Fruit fly (Drosophila melanogaster) whole organism, embryonic: ENCODE data around the gene SoxN.
A peak's percentile ranks its signal among the peaks of the same experiment; 100 is the strongest.

Experiments used
- ATbp ChIP-seq: fragments of 200-800 bp; sonication (Bioruptor generic); optimal IDR thresholded peaks from 2 replicates; lab custom pipeline; 2017; ENCODE audit warnings: missing biosample characterization, mild to moderate bottlenecking, missing genetic modification characterization, missing genetic modification reagents
- CG10209 ChIP-seq: fragments of 200-800 bp; sonication (Bioruptor generic); optimal IDR thresholded peaks from 3 replicates; lab custom pipeline; 2017; ENCODE audit warnings: missing biosample characterization, mild to moderate bottlenecking, missing genetic modification characterization, missing genetic modification reagents
- CG1024 ChIP-seq: fragments of 200-800 bp; sonication (Bioruptor generic); IDR thresholded peaks from 2 replicates; pipeline ENCODE4 v1.3.6; 2022; ENCODE audit warnings: missing biosample characterization, missing genetic modification characterization
- CG10959 ChIP-seq: fragments of 200-800 bp; sonication (Bioruptor generic); IDR thresholded peaks from 2 replicates; pipeline ENCODE4 v1.3.6; 2022; ENCODE audit warnings: missing biosample characterization, missing genetic modification characterization
- CG10979 ChIP-seq: fragments of 200-800 bp; sonication (Bioruptor generic); optimal IDR thresholded peaks from 2 replicates; lab custom pipeline; 2018; ENCODE audit warnings: missing biosample characterization, mild to moderate bottlenecking, missing genetic modification characterization, moderate library complexity
- CG11504 ChIP-seq: fragments of 200-800 bp; sonication (Bioruptor generic); optimal IDR thresholded peaks from 3 replicates; lab custom pipeline; 2019; ENCODE audit warnings: missing biosample characterization, mild to moderate bottlenecking, missing genetic modification characterization, moderate library complexity
- CG15479 ChIP-seq: fragments of 200-800 bp; sonication (Bioruptor generic); optimal IDR thresholded peaks from 3 replicates; lab custom pipeline; 2019; ENCODE audit warnings: missing biosample characterization, mild to moderate bottlenecking, missing genetic modification characterization, moderate library complexity
- CG15601 ChIP-seq: fragments of 200-800 bp; sonication (Bioruptor generic); optimal IDR thresholded peaks from 3 replicates; lab custom pipeline; 2019; ENCODE audit warnings: missing biosample characterization, mild to moderate bottlenecking, missing genetic modification characterization, moderate library complexity
- CG2129 ChIP-seq: fragments of 200-800 bp; sonication (Bioruptor generic); IDR thresholded peaks from 2 replicates; pipeline ENCODE4 v1.3.6; 2022; ENCODE audit warnings: missing biosample characterization, missing genetic modification characterization; ENCODE audit not compliant: partially characterized antibody
- CG2202 ChIP-seq: fragments of 200-800 bp; sonication (Bioruptor generic); optimal IDR thresholded peaks from 2 replicates; lab custom pipeline; 2018; ENCODE audit warnings: missing biosample characterization, mild to moderate bottlenecking, missing genetic modification characterization
- CG30431 ChIP-seq: fragments of 200-800 bp; sonication (Bioruptor generic); optimal IDR thresholded peaks from 2 replicates; lab custom pipeline; 2017; ENCODE audit warnings: missing biosample characterization, missing genetic modification characterization
- CG31441 ChIP-seq: fragments of 200-800 bp; sonication (Bioruptor generic); IDR thresholded peaks from 2 replicates; pipeline ENCODE4 v1.3.6; 2022; ENCODE audit warnings: missing biosample characterization, missing genetic modification characterization
- CG33557 ChIP-seq: fragments of 200-800 bp; sonication (Bioruptor generic); optimal IDR thresholded peaks from 2 replicates; lab custom pipeline; 2019; ENCODE audit warnings: missing biosample characterization, mild to moderate bottlenecking, missing genetic modification characterization, moderate library complexity
- CG34224 ChIP-seq: fragments of 200-800 bp; sonication (Bioruptor generic); IDR thresholded peaks from 3 replicates; pipeline ENCODE4 v1.3.6; 2022; ENCODE audit warnings: missing biosample characterization, missing genetic modification characterization; ENCODE audit not compliant: partially characterized antibody
- CG34422 ChIP-seq: fragments of 200-800 bp; sonication (Bioruptor generic); IDR thresholded peaks from 3 replicates; pipeline ENCODE4 v1.3.6; 2022; ENCODE audit warnings: missing biosample characterization, missing genetic modification characterization
- CG3838 ChIP-seq: fragments of 200-800 bp; sonication (Bioruptor generic); optimal IDR thresholded peaks from 3 replicates; lab custom pipeline; 2016; ENCODE audit warnings: missing biosample characterization, missing genetic modification characterization
- CG7372 ChIP-seq: fragments of 200-800 bp; sonication (Bioruptor generic); IDR thresholded peaks from 2 replicates; pipeline ENCODE4 v1.3.6; 2022; ENCODE audit warnings: missing biosample characterization, missing genetic modification characterization
- CG8478 ChIP-seq: fragments of >200 bp; optimal IDR thresholded peaks from 2 replicates; lab custom pipeline; 2018
- CkIIα-i1 ChIP-seq: fragments of 200-800 bp; sonication (Bioruptor generic); IDR thresholded peaks from 2 replicates; pipeline ENCODE4 v1.3.6; 2022; ENCODE audit warnings: missing biosample characterization, missing genetic modification characterization
- Dip3 ChIP-seq: fragments of 200-800 bp; sonication (Bioruptor generic); optimal IDR thresholded peaks from 3 replicates; lab custom pipeline; 2016; ENCODE audit warnings: missing biosample characterization, missing genetic modification characterization
- E2f2 ChIP-seq: fragments of 200-800 bp; sonication (Bioruptor generic); IDR thresholded peaks from 2 replicates; pipeline ENCODE4 v1.3.6; 2022; ENCODE audit warnings: missing biosample characterization, missing genetic modification characterization
- Elba2 ChIP-seq: fragments of 200-800 bp; sonication (Bioruptor generic); optimal IDR thresholded peaks from 3 replicates; lab custom pipeline; 2016; ENCODE audit warnings: missing biosample characterization, missing genetic modification characterization
- Ets65A ChIP-seq: fragments of 200-800 bp; sonication (Bioruptor generic); peaks from one replicate; lab custom pipeline; 2016; ENCODE audit warnings: missing biosample characterization, missing genetic modification characterization
- Gsc ChIP-seq: fragments of 200-800 bp; sonication (Bioruptor generic); IDR thresholded peaks from 2 replicates; pipeline ENCODE4 v1.3.6; 2022; ENCODE audit warnings: missing biosample characterization, missing genetic modification characterization
- H2.0 ChIP-seq: fragments of 200-800 bp; sonication (Bioruptor generic); IDR thresholded peaks from 2 replicates; pipeline ENCODE4 v1.3.6; 2022; ENCODE audit warnings: missing biosample characterization, missing genetic modification characterization
- Hey ChIP-seq: fragments of 200-800 bp; sonication (Bioruptor generic); optimal IDR thresholded peaks from 3 replicates; lab custom pipeline; 2018; ENCODE audit warnings: missing biosample characterization, mild to moderate bottlenecking, missing genetic modification characterization
- MTF-1 ChIP-seq: fragments of 200-800 bp; sonication (Bioruptor generic); optimal IDR thresholded peaks from 2 replicates; lab custom pipeline; 2018; ENCODE audit warnings: missing biosample characterization, mild to moderate bottlenecking, missing genetic modification characterization, borderline replicate concordance
- Med ChIP-seq: fragments of 200-800 bp; sonication (Bioruptor generic); peaks from one replicate; lab custom pipeline; 2016; ENCODE audit warnings: missing biosample characterization, missing genetic modification characterization, mild to moderate bottlenecking, inconsistent platforms, moderate library complexity
- Meics ChIP-seq: fragments of 200-800 bp; sonication (Bioruptor generic); optimal IDR thresholded peaks from 2 replicates; lab custom pipeline; 2017; ENCODE audit warnings: missing biosample characterization, mild to moderate bottlenecking, missing genetic modification characterization
- Nf-YB ChIP-seq: fragments of 200-800 bp; sonication (Bioruptor generic); optimal IDR thresholded peaks from 3 replicates; lab custom pipeline; 2019; ENCODE audit warnings: missing biosample characterization, mild to moderate bottlenecking, missing genetic modification characterization, moderate library complexity
- Nf-YC ChIP-seq: fragments of 200-800 bp; optimal IDR thresholded peaks from 3 replicates; lab custom pipeline; 2019; ENCODE audit warnings: missing biosample characterization, mild to moderate bottlenecking, missing genetic modification characterization, moderate library complexity
- Oaz ChIP-seq: fragments of 200-800 bp; sonication (Bioruptor generic); IDR thresholded peaks from 2 replicates; pipeline ENCODE4 v1.3.6; 2022; ENCODE audit warnings: missing biosample characterization, missing genetic modification characterization
- Sin3A ChIP-seq: fragments of >200 bp; optimal IDR thresholded peaks from 2 replicates; lab custom pipeline; 2018
- Vsx1 ChIP-seq: fragments of 200-800 bp; sonication (Bioruptor generic); optimal IDR thresholded peaks from 2 replicates; lab custom pipeline; 2017; ENCODE audit warnings: missing biosample characterization, mild to moderate bottlenecking, missing genetic modification characterization, missing genetic modification reagents
- amos ChIP-seq: fragments of 200-800 bp; sonication (Bioruptor generic); IDR thresholded peaks from 2 replicates; pipeline ENCODE4 v1.3.6; 2022; ENCODE audit warnings: missing biosample characterization, missing genetic modification characterization; ENCODE audit not compliant: partially characterized antibody
- cad ChIP-seq: fragments of >200 bp; optimal IDR thresholded peaks from 2 replicates; lab custom pipeline; 2017; ENCODE audit warnings: missing biosample characterization, missing genetic modification characterization
- dati ChIP-seq: fragments of 200-800 bp; sonication (Bioruptor generic); IDR thresholded peaks from 2 replicates; pipeline ENCODE4 v1.3.6; 2022; ENCODE audit warnings: missing biosample characterization, missing genetic modification characterization
- gcm ChIP-seq: fragments of 200-800 bp; sonication (Bioruptor generic); optimal IDR thresholded peaks from 2 replicates; lab custom pipeline; 2019; ENCODE audit warnings: missing biosample characterization, mild to moderate bottlenecking, missing genetic modification characterization, moderate library complexity
- gro ChIP-seq: fragments of 200-800 bp; sonication (Bioruptor generic); optimal IDR thresholded peaks from 2 replicates; lab custom pipeline; 2016; ENCODE audit warnings: missing biosample characterization, missing genetic modification characterization
- gsb-n ChIP-seq: fragments of 200-800 bp; sonication (Bioruptor generic); optimal IDR thresholded peaks from 3 replicates; lab custom pipeline; 2018; ENCODE audit warnings: missing biosample characterization, mild to moderate bottlenecking, missing genetic modification characterization
- jumu ChIP-seq: fragments of 200-800 bp; sonication (Bioruptor generic); optimal IDR thresholded peaks from 3 replicates; lab custom pipeline; 2016; ENCODE audit warnings: missing biosample characterization, missing genetic modification characterization
- oc ChIP-seq: fragments of 200-800 bp; sonication (Bioruptor generic); optimal IDR thresholded peaks from 2 replicates; lab custom pipeline; 2018; ENCODE audit warnings: missing biosample characterization, mild to moderate bottlenecking, missing genetic modification characterization, moderate library complexity
- peb ChIP-seq: fragments of 200-800 bp; sonication (Bioruptor generic); IDR thresholded peaks from 2 replicates; pipeline ENCODE4 v1.3.6; 2022; ENCODE audit warnings: missing biosample characterization, missing genetic modification characterization
- pum ChIP-seq: fragments of 200-800 bp; sonication (Bioruptor generic); optimal IDR thresholded peaks from 2 replicates; lab custom pipeline; 2016; ENCODE audit warnings: missing biosample characterization, missing genetic modification characterization
- row ChIP-seq: fragments of 200-800 bp; sonication (Bioruptor generic); IDR thresholded peaks from 3 replicates; pipeline ENCODE4 v1.3.6; 2022; ENCODE audit warnings: missing biosample characterization, missing genetic modification characterization
- shn ChIP-seq: fragments of 200-800 bp; sonication (Bioruptor generic); optimal IDR thresholded peaks from 3 replicates; lab custom pipeline; 2016; ENCODE audit warnings: missing biosample characterization, missing genetic modification characterization
- tll ChIP-seq, 2 experiments: fragments of 200-800 bp in 1 of 2; fragments of >200 bp in 1 of 2; sonication (Bioruptor generic) in 1 of 2; optimal IDR thresholded peaks; 2 replicates each; lab custom pipeline; 2017 to 2019; ENCODE audit warnings: missing biosample characterization in 2 of 2, missing genetic modification characterization in 2 of 2, mild to moderate bottlenecking in 1 of 2, moderate library complexity in 1 of 2
- ttk ChIP-seq: fragments of 200-800 bp; sonication (Bioruptor generic); IDR thresholded peaks from 2 replicates; pipeline ENCODE4 v2.1.2; 2022; ENCODE audit warnings: missing biosample characterization, missing genetic modification characterization
- zen ChIP-seq: fragments of 200-800 bp; sonication (Bioruptor generic); optimal IDR thresholded peaks from 3 replicates; lab custom pipeline; 2018; ENCODE audit warnings: missing biosample characterization, mild to moderate bottlenecking, missing genetic modification characterization, moderate library complexity
- zfh2 ChIP-seq: fragments of 200-800 bp; sonication (Bioruptor generic); optimal IDR thresholded peaks from 2 replicates; lab custom pipeline; 2016; ENCODE audit warnings: missing biosample characterization, missing genetic modification characterization

The SoxN gene

DNA sequence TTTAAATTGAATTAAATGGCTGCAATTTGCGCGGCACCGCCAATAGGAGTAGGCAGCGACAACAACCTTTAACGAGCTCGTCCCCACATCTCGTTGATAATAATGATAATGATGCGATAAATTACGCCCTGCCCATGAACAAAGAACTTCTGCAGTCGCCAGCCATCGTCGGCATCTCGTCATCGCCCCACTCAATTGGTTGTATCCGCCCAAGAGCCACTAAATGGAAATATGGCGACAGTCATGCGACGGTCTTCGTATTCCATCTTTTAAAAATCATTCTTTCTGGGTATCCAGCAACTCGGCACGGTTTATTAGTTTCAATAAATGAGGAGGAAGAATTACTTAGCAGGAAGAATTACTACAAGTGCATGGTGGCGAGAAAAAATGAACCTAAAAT is 4.9 kb upstream of the SoxN start:
- peak; percentile 62 for TF ChIP-seq Nf-YC (tag; lab: Kevin White, UChicago)
- TF ChIP-seq row (GFP tag; lab: Robert Waterston, UW) = no peak
- no peak for TF ChIP-seq pum (GFP tag; lab: Kevin White, UChicago)
- TF ChIP-seq CkIIα-i1 = no peak
- no peak for TF ChIP-seq CG33557
- TF ChIP-seq Meics (GFP tag; lab: Kevin White, UChicago) = no peak
- TF ChIP-seq CG34224 = no peak
- TF ChIP-seq Nf-YB (GFP tag; lab: Kevin White, UChicago) = peak; percentile 88
- TF ChIP-seq CG15601 (tag; lab: Kevin White, UChicago) = no peak

DNA sequence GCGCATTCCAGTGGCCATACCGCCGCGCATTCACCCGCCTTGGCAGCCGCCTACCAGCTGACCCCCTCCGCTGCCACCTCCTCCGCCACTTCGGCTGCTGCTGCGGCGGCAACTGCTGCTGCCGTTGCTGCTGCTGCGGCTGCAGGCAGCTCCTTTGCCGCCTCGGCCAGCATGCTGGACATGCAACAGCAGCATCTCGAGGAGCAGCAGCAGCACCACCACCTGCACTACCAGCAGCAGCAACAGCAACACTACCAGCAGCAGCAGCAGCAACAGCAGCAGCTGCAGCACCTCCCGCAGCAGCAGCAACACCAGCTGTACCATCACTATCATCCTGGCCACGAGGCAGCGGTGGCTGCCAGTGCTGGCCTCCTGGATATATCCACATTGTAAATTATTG is 2.9 kb downstream of the SoxN start:
- TF ChIP-seq Med (GFP tag; lab: Kevin White, UChicago) (peak; percentile 51), oc (no peak), CG30431 (no peak), CG34422 (GFP tag; lab: Robert Waterston, UW) (no peak), gsb-n (no peak), Dip3 (GFP tag; lab: Kevin White, UChicago) (no peak), CG3838 (GFP tag; lab: Kevin White, UChicago) (no peak), jumu (GFP tag; lab: Kevin White, UChicago) (no peak), MTF-1 (GFP tag; lab: Kevin White, UChicago) (no peak), CG7372 (no peak), CG11504 (tag; lab: Kevin White, UChicago) (no peak), CG31441 (no peak), ATbp (GFP tag; lab: Kevin White, UChicago) (no peak), CG8478 (lab: Kevin White, UChicago) (no peak), Elba2 (GFP tag; lab: Kevin White, UChicago) (no peak), amos (GFP tag; lab: Robert Waterston, UW) (0 out of 2 replicates have a peak, but pooled peaks have one; percentile 14), CG10959 (GFP tag; lab: Robert Waterston, UW) (no peak), Sin3A (lab: Kevin White, UChicago) (no peak), Ets65A (GFP tag; lab: Kevin White, UChicago) (peak; percentile 64), shn (GFP tag; lab: Kevin White, UChicago) (no peak), Gsc (GFP tag; lab: Robert Waterston, UW) (no peak), zfh2 (no peak), CG2129 (no peak), ttk (no peak), CG1024 (GFP tag; lab: Robert Waterston, UW) (no peak)

DNA sequence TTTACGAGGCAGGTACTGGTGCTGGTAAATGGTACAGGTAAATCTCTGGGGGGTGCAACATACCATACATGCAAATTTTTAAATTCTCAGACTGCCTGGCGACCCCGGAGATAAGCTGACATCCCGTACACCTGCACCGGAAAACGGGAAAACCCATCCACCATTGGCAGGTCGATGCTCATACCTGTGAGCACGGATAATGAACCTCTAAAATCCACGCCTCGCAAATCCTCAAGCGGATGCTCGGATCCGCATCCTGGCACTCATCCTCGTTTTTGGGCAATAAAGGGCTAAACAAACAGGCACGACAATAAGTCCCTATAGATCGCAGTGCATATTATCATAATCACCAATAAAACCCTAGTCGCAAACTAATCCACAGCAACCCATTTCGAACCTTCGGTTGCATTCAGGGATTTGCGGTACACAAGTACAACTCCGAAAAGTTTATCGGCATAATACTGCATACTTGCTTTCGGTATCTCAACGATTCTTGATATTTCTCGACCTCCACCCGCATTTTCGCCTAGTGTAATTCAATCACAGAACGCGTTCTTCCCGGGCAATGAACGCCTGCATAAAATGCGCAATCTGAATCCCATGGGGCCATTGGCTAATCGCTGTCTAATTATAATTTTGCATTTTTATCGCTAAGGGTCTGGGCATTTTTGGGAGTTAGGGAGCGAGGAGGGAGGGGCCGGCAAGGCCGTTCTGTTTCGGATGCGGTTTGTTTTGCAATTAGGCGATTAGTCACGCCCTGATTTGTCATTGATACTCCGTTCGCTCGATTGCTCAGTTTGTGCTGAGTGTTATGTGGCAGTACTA is 7.2 kb downstream of the SoxN start:
- TF ChIP-seq CG30431 = no peak
- no peak for TF ChIP-seq gro (GFP tag; lab: Kevin White, UChicago)
- TF ChIP-seq Vsx1 (GFP tag; lab: Kevin White, UChicago) = no peak
- no peak for TF ChIP-seq Oaz (GFP tag; lab: Robert Waterston, UW)
- TF ChIP-seq gcm (GFP tag; lab: Kevin White, UChicago) = peak; percentile 96
- TF ChIP-seq tll (GFP tag; optimal IDR thresholded peaks at IDR 0.05; lab: Kevin White, UChicago) = peak in 1 of 2 experiments; percentile 67
- TF ChIP-seq CG10979 (tag; lab: Kevin White, UChicago) = no peak
- no peak for TF ChIP-seq peb (GFP tag; lab: Robert Waterston, UW)
- TF ChIP-seq E2f2 (GFP tag; lab: Robert Waterston, UW) = no peak
- no peak for TF ChIP-seq CG10209 (GFP tag; lab: Kevin White, UChicago)
- no peak for TF ChIP-seq H2.0 (GFP tag; lab: Robert Waterston, UW)
- TF ChIP-seq cad (GFP tag; lab: Kevin White, UChicago) = peak; percentile 80
- TF ChIP-seq Hey (tag; lab: Kevin White, UChicago) = no peak
- no peak for TF ChIP-seq dati (GFP tag; lab: Robert Waterston, UW)
- no peak for TF ChIP-seq CG2202 (tag; lab: Kevin White, UChicago)
- TF ChIP-seq zen (tag; lab: Kevin White, UChicago) = peak; percentile 78
- TF ChIP-seq CG15479 (GFP tag; lab: Kevin White, UChicago) = peak; percentile 91
